Worm (Caenorhabditis elegans): ENCODE measurements around the gene cutc-1.

DNA sequence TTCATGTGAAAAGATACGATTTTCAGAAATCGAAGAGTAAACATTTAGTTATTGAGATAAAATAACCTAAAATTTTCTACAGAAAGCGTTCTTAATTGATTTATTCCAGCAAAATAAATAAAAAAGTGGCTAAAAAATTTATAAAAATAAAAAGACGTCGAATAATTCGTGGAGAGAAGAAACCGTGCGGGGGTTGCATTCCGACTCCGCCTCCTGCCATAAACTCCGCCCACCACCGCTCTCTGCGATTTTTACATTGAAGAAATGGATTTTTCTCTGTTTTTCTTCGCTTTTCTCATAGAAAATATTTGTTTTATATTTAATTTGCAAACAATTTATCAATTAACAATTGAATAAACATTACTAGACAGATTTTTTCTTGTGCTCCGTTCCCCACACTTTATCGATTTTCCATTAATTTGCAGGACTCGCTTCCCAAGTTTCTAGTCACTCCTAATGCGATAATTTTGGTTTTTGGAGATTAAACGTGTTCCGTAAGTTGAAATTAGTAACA lies 2.1 kb upstream of the cutc-1 start, which contains the start of the genes ubxn-4 and cyy-1:
- TF ChIP-seq mdt-29 (GFP tag; IDR thresholded peaks at IDR 0.05) (no peak), nhr-237 (tag; optimal IDR thresholded peaks at IDR 0.05) (no peak), fkh-10 (GFP tag; optimal IDR thresholded peaks at IDR 0.05) (no peak), pha-4 (GFP tag; IDR thresholded peaks at IDR 0.05) (no peak), pha-4 (tag; optimal IDR thresholded peaks at IDR 0.05) (no peak), ceh-82 (tag; optimal IDR thresholded peaks at IDR 0.05) (no peak), tag-97 (GFP tag; IDR thresholded peaks at IDR 0.05) (no peak), daf-19 (GFP tag; conservative IDR thresholded peaks at IDR 0.05) (no peak), ZK337.2 (GFP tag; IDR thresholded peaks at IDR 0.05) (no peak), skn-1 (tag; optimal IDR thresholded peaks at IDR 0.05) (no peak)

Data from whole organism, L4 larva.